Worm (Caenorhabditis elegans) whole organism, dauer: ENCODE data around the gene F19B6.10.
"Not testable (repeated sequence)": the region's sequence is repeated elsewhere in the genome, so short reads cannot be mapped to it uniquely, and the experiment has no call there.

Source experiments
- unc-62 ChIP-seq: sonication (generic microtip); optimal IDR thresholded peaks from 2 replicates; lab custom pipeline; 2017; ENCODE audit warnings: missing biosample characterization, missing genetic modification reagents, missing genetic modification characterization

F19B6.10 gene

DNA sequence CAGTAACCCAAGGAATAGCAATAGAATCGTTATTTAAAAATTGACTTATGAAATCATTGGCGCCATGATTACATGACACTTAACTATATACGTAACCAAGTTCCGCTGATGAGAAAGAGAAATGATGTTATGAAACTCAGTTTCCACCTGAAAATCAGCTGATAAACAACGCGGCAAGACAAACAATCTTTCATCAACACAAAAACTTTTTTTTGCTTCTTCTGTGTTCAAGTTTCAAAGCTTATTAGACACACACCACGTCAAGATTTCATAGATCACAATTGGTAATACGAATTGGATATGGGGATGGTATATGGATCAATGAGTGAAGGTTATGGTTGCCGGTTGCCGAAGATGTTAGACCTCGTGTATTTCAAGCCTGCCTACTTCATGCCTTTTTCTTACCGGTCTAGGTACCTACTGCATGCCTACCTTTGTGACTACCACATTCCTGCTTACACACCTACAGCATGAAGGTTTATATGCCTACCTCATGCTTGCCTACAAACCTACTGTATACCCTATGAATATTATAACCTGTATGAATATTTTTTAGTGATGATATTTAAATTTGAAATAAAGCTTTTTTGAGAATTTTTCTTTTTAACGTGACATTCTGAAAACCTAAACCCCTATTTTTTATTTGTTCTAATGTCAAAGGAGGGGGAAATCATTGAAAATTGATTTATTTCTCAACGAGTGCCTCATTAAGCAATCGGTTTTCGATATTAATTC is at the start of gene F19B6.10, which contains the start of gene wht-5:
TSS of gene F19B6.10 (plus strand) at position 301 of the 735 bp plus-strand sequence.
TSS of gene wht-5 (plus strand) at position 685 of the 735 bp plus-strand sequence.
- no peak for TF ChIP-seq unc-62 (GFP tag; lab: Kevin White, UChicago)

DNA sequence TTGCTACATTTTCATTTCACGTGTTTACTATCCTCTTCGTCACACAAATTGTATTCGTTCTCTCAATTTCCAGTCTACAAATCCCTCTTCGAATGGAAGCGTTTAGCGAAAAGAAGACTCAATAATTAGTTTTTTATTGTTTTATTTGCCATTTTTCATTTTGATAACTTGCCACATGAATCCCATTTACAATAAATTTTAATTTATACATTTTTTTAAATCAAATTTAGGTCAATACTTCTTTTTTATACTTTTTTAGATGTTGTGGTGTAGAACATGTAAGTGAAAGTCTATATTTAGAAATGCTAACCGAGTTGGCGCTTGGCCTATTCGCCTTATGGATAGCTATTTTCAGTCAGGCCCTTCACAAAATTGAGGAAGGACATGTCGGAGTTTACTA is 49.4 kb upstream of the F19B6.10 start, which contains the start of gene erl-1:
TSS of gene erl-1 (plus strand) at position 301 of the 400 bp plus-strand sequence.
- TF ChIP-seq unc-62 (GFP tag; lab: Kevin White, UChicago), result no peak

DNA sequence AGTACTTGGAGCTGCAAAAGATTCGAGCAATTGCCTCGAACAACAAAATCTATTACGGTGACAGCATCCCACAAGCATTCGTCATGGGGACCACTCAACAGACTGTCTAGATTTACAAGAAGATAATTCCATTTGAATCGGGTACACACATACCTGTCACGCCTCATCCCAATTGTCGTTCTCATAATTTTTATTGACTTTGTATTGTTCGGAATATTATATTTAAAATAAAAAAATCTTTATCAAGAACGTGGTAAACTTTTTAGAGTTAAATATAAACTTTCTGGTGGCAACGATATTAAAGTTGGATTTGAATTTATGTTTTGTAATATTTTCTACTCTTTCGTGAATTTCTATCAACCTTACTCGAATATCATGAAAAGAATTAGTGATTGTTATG is 47.8 kb upstream of the F19B6.10 start, which contains the start of gene C42C1.9:
TSS of gene C42C1.9 (plus strand) at position 301 of the 400 bp plus-strand sequence.
- no peak for TF ChIP-seq unc-62 (GFP tag; lab: Kevin White, UChicago)

DNA sequence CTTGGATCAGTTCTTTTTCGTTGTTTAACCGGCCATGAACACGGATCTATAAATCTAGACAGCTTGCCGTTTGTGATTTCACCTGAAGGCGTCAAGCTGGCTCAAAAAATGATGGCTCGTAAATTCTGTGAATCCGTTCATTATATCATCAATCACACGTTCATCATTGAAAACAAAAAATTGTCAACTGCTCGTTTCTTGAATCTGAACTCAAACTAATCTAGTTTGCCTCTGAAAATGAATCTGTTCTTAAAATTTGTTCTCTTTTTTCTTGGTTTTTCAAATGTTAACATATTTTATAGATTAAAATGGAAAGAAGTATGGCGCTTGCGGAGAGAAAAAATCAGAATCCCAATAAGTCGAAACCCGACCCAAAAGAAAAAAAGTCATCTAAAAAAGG is 46.2 kb upstream of the F19B6.10 start, which contains the start of gene C42C1.8:
TSS of gene C42C1.8 (plus strand) at position 301 of the 400 bp plus-strand sequence.
- no peak for TF ChIP-seq unc-62 (GFP tag; lab: Kevin White, UChicago)

DNA sequence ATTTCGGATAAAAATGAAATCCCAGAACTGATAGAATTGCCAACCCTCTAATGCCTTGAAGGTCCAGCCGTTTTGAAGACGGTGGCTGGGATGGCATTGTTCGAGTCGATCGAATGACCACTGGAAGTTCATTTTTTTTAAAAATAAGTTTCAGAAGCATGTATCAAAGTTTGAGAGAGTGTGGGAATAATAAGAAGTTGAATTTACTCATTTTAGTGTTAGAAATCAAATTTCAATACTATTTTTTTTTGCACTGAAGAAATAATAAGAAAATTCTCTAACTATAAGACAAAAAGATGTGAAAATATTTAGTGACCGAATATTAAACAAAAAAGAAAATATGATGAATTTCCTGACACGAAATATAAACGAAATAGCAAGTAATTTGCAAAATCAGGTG is 35.8 kb upstream of the F19B6.10 start, which contains the start of gene oac-59:
TSS of gene oac-59 (minus strand) at position 101 of the 400 bp plus-strand sequence.
- no peak for TF ChIP-seq unc-62 (GFP tag; lab: Kevin White, UChicago)

DNA sequence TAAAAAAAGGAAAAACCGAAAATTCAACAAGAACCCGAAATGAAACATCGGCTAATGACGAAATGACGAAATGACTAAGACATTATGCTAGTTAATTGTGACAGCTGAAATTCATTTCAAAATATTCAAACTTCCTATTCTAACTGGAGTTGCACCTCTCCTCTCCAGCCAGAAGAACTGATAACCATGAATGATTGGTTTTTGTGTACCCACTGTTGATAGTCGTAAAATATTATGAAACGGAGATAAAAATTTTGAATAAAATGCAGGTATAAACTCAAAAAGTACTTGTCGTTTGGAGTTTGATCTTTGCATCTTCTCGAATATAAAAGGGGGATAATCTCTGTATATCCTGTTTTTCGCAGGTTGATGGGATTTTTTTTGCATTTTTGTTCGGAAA is 34.1 kb upstream of the F19B6.10 start:
- no peak for TF ChIP-seq unc-62 (GFP tag; lab: Kevin White, UChicago)

DNA sequence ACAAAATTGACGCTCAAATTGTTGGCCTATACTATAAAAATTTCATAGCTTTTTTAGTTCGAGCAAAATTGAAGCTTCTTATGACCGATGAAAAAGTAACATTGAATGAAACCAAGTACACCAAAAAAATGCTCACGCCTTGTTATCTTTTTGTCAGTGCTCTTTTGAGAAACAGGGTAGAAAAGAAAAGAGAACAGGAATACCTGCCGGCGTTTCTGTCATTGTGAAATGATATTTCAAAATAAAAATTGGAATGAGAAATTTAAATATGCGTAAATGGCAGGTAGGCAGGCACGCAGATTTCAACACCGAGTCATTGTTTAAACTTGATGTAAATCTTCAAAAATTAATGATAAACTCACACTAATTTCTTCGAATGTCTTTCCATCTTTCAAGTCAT is 32.2 kb upstream of the F19B6.10 start:
- TF ChIP-seq unc-62 (GFP tag; lab: Kevin White, UChicago), result no peak

DNA sequence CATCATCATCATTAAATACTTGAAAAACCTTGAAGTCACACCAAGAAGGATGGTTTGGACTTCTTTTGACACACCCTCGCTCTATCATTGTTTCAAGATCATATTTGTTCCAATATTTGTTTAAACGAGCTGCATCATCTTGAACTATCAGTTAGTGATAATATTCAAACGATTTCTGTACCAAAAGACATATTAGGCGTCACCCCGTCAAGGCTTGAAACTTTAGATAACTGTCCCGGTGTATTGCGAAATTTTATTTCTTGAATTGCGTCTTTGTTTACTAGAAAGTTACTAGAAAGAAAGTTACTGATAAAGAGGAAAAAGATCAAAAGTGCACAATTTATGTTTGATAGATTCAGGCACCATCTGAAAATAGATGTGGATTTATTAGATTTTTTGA is 31.0 kb upstream of the F19B6.10 start:
- TF ChIP-seq unc-62 (GFP tag; lab: Kevin White, UChicago), result no peak

DNA sequence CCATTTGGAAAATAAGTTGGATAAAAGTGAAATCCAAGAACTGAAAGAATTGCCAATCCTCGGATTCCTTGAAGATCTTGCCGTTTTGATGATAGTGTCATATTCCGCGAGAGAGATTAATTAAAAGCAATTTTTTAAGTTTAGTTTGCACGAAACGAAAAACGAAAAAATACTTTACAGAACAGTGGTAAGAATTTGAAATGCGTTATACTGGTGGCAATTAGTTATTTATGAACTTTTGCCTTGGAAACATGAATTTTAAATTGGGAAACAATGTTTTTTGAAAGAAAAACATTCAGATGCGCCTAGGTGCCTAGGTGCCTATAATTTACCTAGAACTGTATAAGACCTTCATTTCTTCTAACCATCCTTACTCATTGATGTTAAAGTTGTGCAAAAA is 29.3 kb upstream of the F19B6.10 start, which contains the start of gene oac-57:
TSS of gene oac-57 (minus strand) at position 101 of the 400 bp plus-strand sequence.
- TF ChIP-seq unc-62 (GFP tag; lab: Kevin White, UChicago), result no peak

DNA sequence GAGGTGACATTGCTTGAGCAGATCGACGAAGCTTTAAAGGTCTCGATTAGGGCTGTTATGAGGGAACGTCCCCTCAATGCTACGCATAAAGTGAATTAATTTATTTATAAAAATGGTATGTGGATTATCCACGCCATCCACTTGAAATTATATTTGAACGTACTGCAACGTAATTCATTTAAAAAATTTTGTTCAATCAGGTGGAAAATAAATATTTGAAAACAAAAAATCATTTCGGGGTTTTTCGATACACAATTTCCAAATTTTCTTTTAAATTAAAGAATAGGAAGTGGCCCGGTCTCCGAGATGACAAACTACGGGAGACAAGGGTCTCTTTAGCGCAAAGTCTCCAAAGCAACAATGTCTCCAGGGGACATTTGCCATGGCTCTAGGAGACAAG is 25.4 kb upstream of the F19B6.10 start, which contains the start of gene oac-58:
TSS of gene oac-58 (minus strand) at position 101 of the 400 bp plus-strand sequence.
- TF ChIP-seq unc-62 (GFP tag; lab: Kevin White, UChicago), result no peak

DNA sequence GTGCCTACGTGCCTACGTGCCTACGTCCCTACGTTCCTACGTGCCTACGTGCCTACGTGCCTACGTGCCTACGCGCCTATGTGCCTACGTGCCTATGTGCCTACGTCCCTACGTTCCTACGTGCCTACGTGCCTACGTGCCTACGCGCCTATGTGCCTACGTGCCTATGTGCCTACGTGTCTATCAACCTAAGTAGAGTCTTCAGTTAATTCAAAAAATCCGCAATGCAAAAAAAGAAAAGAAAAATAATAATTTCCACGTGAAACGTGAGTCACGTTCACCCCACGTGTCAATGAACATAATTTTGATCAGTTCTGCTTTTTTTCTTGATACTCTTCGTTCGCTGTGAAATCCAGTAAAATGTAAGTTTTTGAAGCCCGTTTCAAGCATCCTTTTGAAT is 10.1 kb upstream of the F19B6.10 start, which contains the start of gene F19B6.3:
TSS of gene F19B6.3 (plus strand) at position 301 of the 400 bp plus-strand sequence.
- TF ChIP-seq unc-62 (GFP tag; lab: Kevin White, UChicago), result not testable (repeated sequence)

DNA sequence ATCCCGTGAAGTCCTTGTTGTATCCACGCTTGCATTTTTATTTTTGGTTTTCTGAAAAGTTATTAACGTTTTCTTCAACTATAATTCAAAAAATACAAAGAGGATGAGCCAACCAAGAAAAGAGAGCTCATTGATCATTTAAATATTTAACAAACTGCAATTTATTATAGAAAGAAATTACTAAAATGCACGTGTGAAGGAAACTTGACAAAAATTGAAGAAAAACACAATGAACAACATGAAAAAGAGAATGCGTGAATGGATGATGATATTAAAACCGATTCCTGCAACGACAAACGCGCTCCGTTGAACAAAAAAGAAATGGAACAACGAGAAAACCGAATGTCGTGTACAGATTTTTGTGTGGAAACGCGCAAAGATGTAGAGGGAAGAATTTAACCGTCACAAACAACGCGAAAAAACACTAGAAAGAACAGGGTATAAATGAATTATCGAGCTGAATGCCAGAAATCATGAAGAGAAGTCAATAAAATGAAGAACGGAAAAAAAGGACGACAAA is 6.1 kb upstream of the F19B6.10 start, which contains the start of gene ufd-1:
TSS of gene ufd-1 (minus strand) at position 51 of the 520 bp plus-strand sequence.
- no peak for TF ChIP-seq unc-62 (GFP tag; lab: Kevin White, UChicago)

DNA sequence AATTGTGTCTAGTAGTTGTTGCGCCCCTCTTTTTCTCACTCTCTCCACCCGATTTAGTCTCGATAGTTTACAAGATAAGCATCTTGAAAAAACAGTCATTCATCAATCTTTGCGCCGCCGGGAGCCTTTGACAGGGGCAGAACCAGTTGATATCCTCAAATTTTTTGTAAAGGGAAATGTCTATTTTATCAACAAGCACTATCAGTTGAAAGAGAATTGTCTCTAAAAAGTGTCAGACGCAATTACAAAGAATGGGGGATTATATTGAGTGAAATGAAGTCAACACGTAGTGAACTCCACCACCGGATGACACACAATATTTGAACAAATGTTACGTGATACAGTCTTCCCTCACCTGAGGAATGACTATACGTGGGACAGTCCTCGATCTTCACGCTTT is 2.9 kb upstream of the F19B6.10 start:
- no peak for TF ChIP-seq unc-62 (GFP tag; lab: Kevin White, UChicago)

DNA sequence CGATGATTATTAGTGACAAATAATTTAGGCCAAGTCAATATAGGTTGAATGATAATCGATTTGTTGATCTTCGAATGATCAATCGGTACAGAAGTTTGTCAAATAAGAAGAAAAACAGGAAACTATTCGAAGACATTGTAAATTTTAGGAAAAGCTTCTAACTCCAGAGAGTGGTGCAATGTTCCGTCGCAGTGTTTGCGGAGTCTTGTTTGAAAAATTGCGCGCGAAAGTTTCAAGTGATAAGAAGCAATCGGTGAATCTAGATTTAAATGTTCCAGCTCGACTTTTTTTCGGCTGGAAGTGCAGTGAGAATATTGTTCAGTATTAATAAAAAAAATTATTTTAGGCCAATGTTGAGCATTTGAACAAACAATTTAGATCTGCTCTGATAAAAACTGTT is 2.3 kb upstream of the F19B6.10 start:
- TF ChIP-seq unc-62 (GFP tag; lab: Kevin White, UChicago), result no peak

DNA sequence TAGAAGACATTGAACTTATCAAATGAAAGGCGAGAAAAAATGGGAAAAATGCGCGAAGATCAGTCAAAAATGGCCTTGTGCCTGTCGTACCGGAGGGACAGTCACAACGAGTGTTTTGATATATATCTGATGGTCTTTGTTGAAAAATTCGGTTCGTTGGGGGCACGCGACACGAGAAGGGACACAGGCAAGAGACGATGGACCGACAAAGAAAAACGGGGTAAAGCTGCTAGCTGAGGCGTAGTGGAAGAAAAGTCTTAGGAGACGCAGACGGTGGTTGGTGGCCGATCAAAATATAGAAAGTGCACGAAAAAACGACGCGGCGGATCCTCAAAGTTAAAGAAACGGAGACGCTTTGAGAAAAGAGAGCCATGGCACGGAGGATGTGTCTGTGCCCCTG is 1.7 kb upstream of the F19B6.10 start:
- TF ChIP-seq unc-62 (GFP tag; lab: Kevin White, UChicago), result no peak

DNA sequence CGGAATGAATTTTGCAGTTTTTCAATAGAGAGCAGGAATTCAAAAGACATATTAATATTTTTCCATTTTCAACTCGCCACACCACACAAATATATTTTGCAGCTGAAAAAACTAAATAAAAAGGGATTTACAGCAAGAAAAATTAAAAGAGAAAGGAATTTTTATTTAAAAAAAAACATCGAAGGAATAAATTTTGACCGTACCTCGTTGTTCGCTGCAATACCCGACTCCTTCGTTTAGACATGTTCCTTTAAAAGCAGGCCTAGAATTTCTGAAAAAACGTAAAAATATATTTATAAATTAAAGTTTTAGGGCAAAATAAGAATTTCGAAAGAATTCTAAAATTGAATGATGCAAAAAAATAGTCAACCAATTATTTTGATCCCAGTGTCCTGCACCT is 1.2 kb upstream of the F19B6.10 start, which contains the start of gene F19B6.1:
TSS of gene F19B6.1 (minus strand) at position 278 of the 400 bp plus-strand sequence.
- TF ChIP-seq unc-62 (GFP tag; lab: Kevin White, UChicago), result no peak
